Fruit fly (Drosophila melanogaster) whole organism, adult: ENCODE data around the gene CG42714.
A peak's percentile ranks its signal among the peaks of the same experiment; 100 is the strongest.

Experiments used
- CG11617 ChIP-seq: fragments of 200-800 bp; sonication (Bioruptor generic); optimal IDR thresholded peaks from 2 replicates; lab custom pipeline; 2017; ENCODE audit warnings: mild to moderate bottlenecking, missing biosample characterization, missing genetic modification reagents, missing genetic modification characterization
- CG33017 ChIP-seq: fragments of 200-800 bp; sonication (Bioruptor generic); optimal IDR thresholded peaks from 2 replicates; lab custom pipeline; 2018; ENCODE audit warnings: missing biosample characterization, mild to moderate bottlenecking, missing genetic modification characterization, moderate library complexity
- CG5204 ChIP-seq: fragments of 200-800 bp; sonication (Bioruptor generic); optimal IDR thresholded peaks from 2 replicates; lab custom pipeline; 2016; ENCODE audit warnings: missing biosample characterization, missing genetic modification characterization
- Crg-1 ChIP-seq: fragments of 200-800 bp; sonication (Bioruptor generic); optimal IDR thresholded peaks from 2 replicates; lab custom pipeline; 2016; ENCODE audit warnings: missing biosample characterization, missing genetic modification characterization
- Hr96 ChIP-seq: fragments of 200-800 bp; sonication (Bioruptor generic); optimal IDR thresholded peaks from 2 replicates; lab custom pipeline; 2016; ENCODE audit warnings: missing biosample characterization, missing genetic modification characterization
- bab1 ChIP-seq: fragments of 200-800 bp; sonication (Bioruptor generic); optimal IDR thresholded peaks from 3 replicates; lab custom pipeline; 2019; ENCODE audit warnings: missing biosample characterization, mild to moderate bottlenecking, missing genetic modification characterization, moderate library complexity
- cnc ChIP-seq, 2 experiments: fragments of >200 bp; optimal IDR thresholded peaks; 2 replicates each; lab custom pipeline; 2017
- kay ChIP-seq: fragments of 200-800 bp; sonication (Bioruptor generic); peaks from one replicate; lab custom pipeline; 2016; ENCODE audit warnings: missing biosample characterization, missing genetic modification characterization, borderline replicate concordance
- pad ChIP-seq: fragments of 200-800 bp; sonication (Bioruptor generic); optimal IDR thresholded peaks from 3 replicates; lab custom pipeline; 2017; ENCODE audit warnings: missing biosample characterization, missing genetic modification characterization, mild to moderate bottlenecking, moderate library complexity, missing genetic modification reagents
- tj ChIP-seq: fragments of 200-800 bp; sonication (Bioruptor generic); optimal IDR thresholded peaks from 3 replicates; lab custom pipeline; 2017; ENCODE audit warnings: missing biosample characterization, mild to moderate bottlenecking, missing genetic modification characterization, moderate library complexity
- toe ChIP-seq: fragments of 200-800 bp; sonication (Bioruptor generic); optimal IDR thresholded peaks from 2 replicates; lab custom pipeline; 2016; ENCODE audit warnings: missing biosample characterization, missing genetic modification characterization

- TF ChIP-seq tj (GFP tag; lab: Kevin White, UChicago): peak; percentile 78
- TF ChIP-seq Crg-1 (GFP tag; lab: Kevin White, UChicago): peak; percentile 54
- TF ChIP-seq Hr96 (GFP tag; lab: Kevin White, UChicago): peak; percentile 65
- peak; percentile 75 for TF ChIP-seq CG33017
- peak; percentile 82 for TF ChIP-seq CG11617 (GFP tag; lab: Kevin White, UChicago)
- no peak for TF ChIP-seq cnc (optimal IDR thresholded peaks at IDR 0.05; lab: Kevin White, UChicago)
- TF ChIP-seq CG5204 (GFP tag; lab: Kevin White, UChicago): peak; percentile 64
- peak; percentile 54 for TF ChIP-seq pad
- peak; percentile 84 for TF ChIP-seq bab1 (GFP tag; lab: Kevin White, UChicago)
- TF ChIP-seq kay (GFP tag; lab: Kevin White, UChicago): no peak
- peak; percentile 60 for TF ChIP-seq toe (GFP tag; lab: Kevin White, UChicago)
These were observed 48.9 kb downstream of the CG42714 start, which contains the start of the genes D19B and CG43293 for dm6 chr3L:6184884-6185438.
